Worm (Caenorhabditis elegans) whole organism, L2 larva: ENCODE results near the gene hrpa-2.

ENCODE experiments used
- C34F6.9 ChIP-seq: fragments of 150-350 bp; optimal IDR thresholded peaks from 2 replicates; lab custom pipeline; 2014; ENCODE audit warnings: missing biosample characterization, missing genetic modification characterization
- F13H6.1 ChIP-seq: sonication (generic microtip); optimal IDR thresholded peaks from 2 replicates; lab custom pipeline; 2016; ENCODE audit warnings: missing genetic modification characterization, missing compliant biosample characterization
- R02D3.7 ChIP-seq: fragments of 150-350 bp; optimal IDR thresholded peaks from 2 replicates; lab custom pipeline; 2014; ENCODE audit warnings: missing biosample characterization, missing genetic modification characterization
- Y55F3AM.14 ChIP-seq: fragments of 200-800 bp; sonication (Bioruptor generic); optimal IDR thresholded peaks from 2 replicates; lab custom pipeline; 2018; ENCODE audit warnings: mild to moderate bottlenecking, missing genetic modification characterization, missing compliant biosample characterization
- ZK546.5 ChIP-seq: sonication (generic microtip); optimal IDR thresholded peaks from 2 replicates; lab custom pipeline; 2017; ENCODE audit warnings: missing biosample characterization, missing genetic modification characterization
- ama-1 ChIP-seq: fragments of 150-350 bp; optimal IDR thresholded peaks from 2 replicates; lab custom pipeline; 2018; ENCODE audit warnings: inconsistent platforms
- ceh-16 ChIP-seq: fragments of 150-350 bp; optimal IDR thresholded peaks from 2 replicates; lab custom pipeline; 2014; ENCODE audit warnings: missing biosample characterization, missing genetic modification characterization
- ceh-82 ChIP-seq: fragments of 150-350 bp; optimal IDR thresholded peaks from 2 replicates; lab custom pipeline; 2014; ENCODE audit warnings: missing biosample characterization, missing genetic modification characterization
- crh-2 ChIP-seq: sonication (generic microtip); optimal IDR thresholded peaks from 2 replicates; lab custom pipeline; 2017; ENCODE audit warnings: missing biosample characterization, missing genetic modification characterization
- elt-3 ChIP-seq: sonication (generic microtip); optimal IDR thresholded peaks from 2 replicates; lab custom pipeline; 2017; ENCODE audit warnings: missing biosample characterization, missing genetic modification characterization
- fos-1 ChIP-seq: fragments of 150-350 bp; optimal IDR thresholded peaks from 2 replicates; lab custom pipeline; 2014; ENCODE audit warnings: missing biosample characterization, missing genetic modification characterization
- gmeb-1 ChIP-seq: fragments of 150-350 bp; optimal IDR thresholded peaks from 2 replicates; lab custom pipeline; 2014; ENCODE audit warnings: missing biosample characterization, missing genetic modification characterization
- lin-11 ChIP-seq: fragments of 150-350 bp; sonication (generic microtip); optimal IDR thresholded peaks from 2 replicates; lab custom pipeline; 2014; ENCODE audit warnings: missing biosample characterization, missing genetic modification characterization, inconsistent platforms, mixed read lengths
- lin-13 ChIP-seq: fragments of 150-350 bp; optimal IDR thresholded peaks from 2 replicates; lab custom pipeline; 2014; ENCODE audit warnings: missing biosample characterization, missing genetic modification reagents, missing genetic modification characterization
- lsy-2 ChIP-seq, 2 experiments: fragments of 150-350 bp in 1 of 2; sonication (generic microtip) in 1 of 2; optimal IDR thresholded peaks; 2 replicates each; lab custom pipeline; 2014 to 2017; ENCODE audit warnings: missing biosample characterization in 2 of 2, missing genetic modification characterization in 2 of 2
- mab-5 ChIP-seq: fragments of 150-350 bp; optimal IDR thresholded peaks from 2 replicates; lab custom pipeline; 2014; ENCODE audit warnings: missing biosample characterization, missing genetic modification characterization
- mdl-1 ChIP-seq, 2 experiments: fragments of 150-350 bp in 1 of 2; sonication (generic microtip) in 1 of 2; optimal IDR thresholded peaks; 2 replicates each; lab custom pipeline; 2017; ENCODE audit warnings: missing biosample characterization in 2 of 2, missing genetic modification characterization in 2 of 2
- nhr-10 ChIP-seq: sonication (generic microtip); optimal IDR thresholded peaks from 2 replicates; lab custom pipeline; 2017; ENCODE audit warnings: missing biosample characterization, missing genetic modification characterization
- nhr-11 ChIP-seq: fragments of 150-350 bp; optimal IDR thresholded peaks from 2 replicates; lab custom pipeline; 2014; ENCODE audit warnings: missing biosample characterization, missing genetic modification characterization
- nhr-12 ChIP-seq: fragments of 150-350 bp; optimal IDR thresholded peaks from 2 replicates; lab custom pipeline; 2014; ENCODE audit warnings: missing biosample characterization, missing genetic modification characterization
- nhr-129 ChIP-seq: fragments of 150-350 bp; optimal IDR thresholded peaks from 2 replicates; lab custom pipeline; 2014; ENCODE audit warnings: missing biosample characterization, missing genetic modification characterization
- nhr-21 ChIP-seq: fragments of 150-350 bp; optimal IDR thresholded peaks from 2 replicates; lab custom pipeline; 2014; ENCODE audit warnings: missing biosample characterization, missing genetic modification characterization
- nhr-237 ChIP-seq: fragments of 150-350 bp; optimal IDR thresholded peaks from 2 replicates; lab custom pipeline; 2014; ENCODE audit warnings: missing biosample characterization, missing genetic modification characterization
- nhr-6 ChIP-seq: fragments of 150-350 bp; optimal IDR thresholded peaks from 2 replicates; lab custom pipeline; 2014; ENCODE audit warnings: missing biosample characterization, missing genetic modification characterization
- nhr-77 ChIP-seq: fragments of 150-350 bp; optimal IDR thresholded peaks from 2 replicates; lab custom pipeline; 2014; ENCODE audit warnings: missing biosample characterization, missing genetic modification characterization
- peb-1 ChIP-seq: fragments of 150-350 bp; optimal IDR thresholded peaks from 2 replicates; lab custom pipeline; 2014; ENCODE audit warnings: missing biosample characterization, missing genetic modification characterization
- sem-4 ChIP-seq: fragments of 150-350 bp; optimal IDR thresholded peaks from 2 replicates; lab custom pipeline; 2014; ENCODE audit warnings: missing biosample characterization, missing genetic modification reagents, missing genetic modification characterization
- skn-1 ChIP-seq: sonication (generic microtip); optimal IDR thresholded peaks from 2 replicates; lab custom pipeline; 2017; ENCODE audit warnings: missing biosample characterization, missing genetic modification characterization
- sma-3 ChIP-seq: sonication (generic microtip); optimal IDR thresholded peaks from 2 replicates; lab custom pipeline; 2016; ENCODE audit warnings: missing genetic modification reagents, missing genetic modification characterization, missing compliant biosample characterization
- sma-9 ChIP-seq, 2 experiments: fragments of 150-350 bp in 1 of 2; sonication (generic microtip) in 1 of 2; optimal IDR thresholded peaks; 2 replicates each; lab custom pipeline; 2014 to 2016; ENCODE audit warnings: missing genetic modification characterization in 2 of 2, mild to moderate bottlenecking in 1 of 2, missing biosample characterization in 1 of 2, missing compliant biosample characterization in 1 of 2, missing genetic modification reagents in 1 of 2, moderate library complexity in 1 of 2
- snpc-4 ChIP-seq: fragments of 150-350 bp; optimal IDR thresholded peaks from 2 replicates; lab custom pipeline; 2014; ENCODE audit warnings: missing biosample characterization, missing genetic modification characterization
- unc-39 ChIP-seq: fragments of 150-350 bp; optimal IDR thresholded peaks from 2 replicates; lab custom pipeline; 2014; ENCODE audit warnings: missing biosample characterization, missing genetic modification characterization
- unc-55 ChIP-seq: fragments of 150-350 bp; sonication (generic microtip); optimal IDR thresholded peaks from 3 replicates; lab custom pipeline; 2014; ENCODE audit warnings: missing biosample characterization, missing genetic modification reagents, missing genetic modification characterization
- unc-62 ChIP-seq: fragments of 150-350 bp; optimal IDR thresholded peaks from 2 replicates; lab custom pipeline; 2014; ENCODE audit warnings: missing biosample characterization, missing genetic modification reagents, missing genetic modification characterization
- zag-1 ChIP-seq: fragments of 150-350 bp; optimal IDR thresholded peaks from 2 replicates; lab custom pipeline; 2014; ENCODE audit warnings: missing biosample characterization, missing genetic modification characterization
- ztf-11 ChIP-seq: sonication (generic microtip); optimal IDR thresholded peaks from 2 replicates; lab custom pipeline; 2017; ENCODE audit warnings: missing biosample characterization, missing genetic modification characterization
- ztf-4 ChIP-seq: fragments of 150-350 bp; optimal IDR thresholded peaks from 2 replicates; lab custom pipeline; 2014; ENCODE audit warnings: missing biosample characterization, missing genetic modification characterization

The hrpa-2 gene

ce11 chrX:5210927-5211655 is 5.1 kb upstream of the hrpa-2 start:
- TF ChIP-seq sma-9 (GFP tag; optimal IDR thresholded peaks at IDR 0.05; lab: Kevin White, UChicago) (peak; percentile 6), sma-9 (tag; optimal IDR thresholded peaks at IDR 0.05; lab: Kevin White, UChicago) (no peak), zag-1 (no peak), sem-4 (no peak), nhr-6 (tag; lab: Kevin White, UChicago) (no peak), Y55F3AM.14 (no peak), C34F6.9 (tag; lab: Kevin White, UChicago) (no peak)
- TF ChIP-seq, all 48 proteins: peak for 1

DNA sequence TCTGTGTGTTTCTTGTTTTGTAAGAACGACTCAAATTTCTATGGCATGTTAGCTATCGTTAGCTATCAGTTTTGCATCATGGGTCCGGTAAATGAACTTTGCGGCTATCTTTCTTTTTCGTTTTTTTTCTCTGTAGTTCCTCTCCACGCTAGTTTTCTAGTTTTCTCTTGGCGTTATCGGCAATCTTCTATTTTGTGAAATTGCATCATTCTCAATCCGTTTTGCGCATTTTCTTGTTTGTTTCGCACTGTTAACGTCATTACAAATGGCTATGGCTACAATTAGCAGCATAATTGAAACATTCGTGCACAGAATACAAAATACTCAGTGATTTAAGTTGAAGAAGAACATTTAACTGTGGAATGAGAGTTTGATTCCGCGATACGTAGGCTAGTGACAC is 3.1 kb upstream of the hrpa-2 start:
- TF ChIP-seq ama-1 (peak; percentile 17), nhr-129 (peak; percentile 98), ceh-82 (no peak), zag-1 (peak; percentile 19), elt-3 (tag; lab: Kevin White, UChicago) (no peak), sma-9 (GFP tag; optimal IDR thresholded peaks at IDR 0.05; lab: Kevin White, UChicago) (peak; percentile 1), sma-9 (tag; optimal IDR thresholded peaks at IDR 0.05; lab: Kevin White, UChicago) (no peak), sem-4 (peak; percentile 50), nhr-77 (tag; lab: Kevin White, UChicago) (no peak), lsy-2 (tag; optimal IDR thresholded peaks at IDR 0.05; lab: Kevin White, UChicago) (peak in 1 of 2 experiments; percentile 15), snpc-4 (tag; lab: Kevin White, UChicago) (no peak), C34F6.9 (tag; lab: Kevin White, UChicago) (no peak), nhr-11 (tag; lab: Kevin White, UChicago) (peak; percentile 11), lin-13 (GFP tag; lab: Kevin White, UChicago) (peak; percentile 20), mdl-1 (tag; optimal IDR thresholded peaks at IDR 0.05; lab: Kevin White, UChicago) (no peak), ZK546.5 (tag; lab: Kevin White, UChicago) (no peak)
- TF ChIP-seq, all 48 proteins: peak for 8

DNA sequence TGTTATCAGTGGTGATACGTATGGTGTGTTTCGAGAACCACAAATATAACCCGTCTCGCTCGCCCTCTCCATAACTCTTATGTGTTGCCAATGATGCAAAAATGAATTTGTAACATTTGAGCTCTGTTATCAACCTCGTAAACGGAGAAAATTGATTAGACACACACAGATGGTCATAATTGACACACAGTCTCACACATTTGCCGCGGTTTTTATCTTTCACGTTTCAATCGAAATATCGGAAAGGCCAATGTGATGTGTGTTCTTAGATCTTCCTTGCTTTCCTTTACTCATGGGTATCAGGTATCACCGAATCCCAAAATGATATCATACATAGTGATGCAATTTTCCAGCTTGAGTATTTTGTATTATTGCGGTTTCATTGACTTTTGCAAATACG is 2.6 kb upstream of the hrpa-2 start:
- TF ChIP-seq nhr-129, result peak; percentile 93
- TF ChIP-seq sma-9 (GFP tag; optimal IDR thresholded peaks at IDR 0.05; lab: Kevin White, UChicago), result peak; percentile 71
- no peak for TF ChIP-seq sma-9 (tag; optimal IDR thresholded peaks at IDR 0.05; lab: Kevin White, UChicago)
- TF ChIP-seq crh-2 (tag; lab: Kevin White, UChicago), result peak; percentile 72
- peak; percentile 1 for TF ChIP-seq sma-3
- TF ChIP-seq nhr-21 (tag; lab: Kevin White, UChicago), result peak; percentile 66
- TF ChIP-seq fos-1, result peak; percentile 94
- TF ChIP-seq ztf-11 (tag; lab: Kevin White, UChicago), result no peak
- TF ChIP-seq mdl-1 (tag; optimal IDR thresholded peaks at IDR 0.05; lab: Kevin White, UChicago), result no peak
- TF ChIP-seq C34F6.9 (tag; lab: Kevin White, UChicago), result no peak
- TF ChIP-seq zag-1, result no peak
- no peak for TF ChIP-seq nhr-10 (tag; lab: Kevin White, UChicago)
- TF ChIP-seq lsy-2 (tag; optimal IDR thresholded peaks at IDR 0.05; lab: Kevin White, UChicago), result peak in 1 of 2 experiments; percentile 9
- no peak for TF ChIP-seq peb-1
- TF ChIP-seq ceh-16, result no peak
- peak; percentile 53 for TF ChIP-seq gmeb-1 (tag; lab: Kevin White, UChicago)
- TF ChIP-seq R02D3.7, result no peak
- peak; percentile 59 for TF ChIP-seq F13H6.1 (tag; lab: Kevin White, UChicago)

ce11 chrX:5214790-5215189 is 1.4 kb upstream of the hrpa-2 start:
- no peak for TF ChIP-seq elt-3 (tag; lab: Kevin White, UChicago)
- TF ChIP-seq zag-1, result no peak
- TF ChIP-seq unc-62 (GFP tag; lab: Kevin White, UChicago), result no peak
- TF ChIP-seq sma-3, result no peak
- TF ChIP-seq Y55F3AM.14, result no peak
- TF ChIP-seq ztf-4 (tag; lab: Kevin White, UChicago), result no peak
- TF ChIP-seq crh-2 (tag; lab: Kevin White, UChicago), result no peak
- TF ChIP-seq nhr-129, result no peak
- no peak for TF ChIP-seq unc-39
- TF ChIP-seq sma-9 (GFP tag; optimal IDR thresholded peaks at IDR 0.05; lab: Kevin White, UChicago), result no peak
- no peak for TF ChIP-seq sma-9 (tag; optimal IDR thresholded peaks at IDR 0.05; lab: Kevin White, UChicago)
- TF ChIP-seq unc-55 (GFP tag; lab: Kevin White, UChicago), result no peak
- no peak for TF ChIP-seq ZK546.5 (tag; lab: Kevin White, UChicago)
- no peak for TF ChIP-seq lin-13 (GFP tag; lab: Kevin White, UChicago)
- TF ChIP-seq nhr-12 (tag; lab: Kevin White, UChicago), result no peak

DNA sequence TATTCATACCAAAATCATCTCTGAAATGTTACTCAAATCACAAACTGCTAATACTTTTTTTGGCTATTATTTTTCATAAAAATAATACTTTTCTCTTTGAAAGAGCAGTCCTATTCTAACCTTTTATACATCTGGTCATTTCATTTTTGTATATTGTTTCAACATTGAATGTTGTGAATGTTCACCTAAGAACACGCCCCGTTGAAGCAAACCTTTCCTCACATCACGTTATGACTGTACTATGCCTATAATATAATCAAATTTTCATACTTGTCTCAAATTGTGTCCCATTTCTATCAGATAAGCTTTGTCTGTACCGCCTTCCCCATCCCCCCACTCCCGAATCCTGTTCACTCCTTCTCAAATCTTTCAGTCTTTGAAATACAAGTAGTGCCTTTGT is 2.2 kb downstream of the hrpa-2 start:
- TF ChIP-seq nhr-237 (tag; lab: Kevin White, UChicago) (no peak), ztf-4 (tag; lab: Kevin White, UChicago) (no peak), unc-55 (GFP tag; lab: Kevin White, UChicago) (no peak), nhr-12 (tag; lab: Kevin White, UChicago) (no peak), nhr-129 (no peak), nhr-21 (tag; lab: Kevin White, UChicago) (no peak), sem-4 (no peak), skn-1 (tag; lab: Kevin White, UChicago) (no peak), lin-11 (tag; lab: Kevin White, UChicago) (no peak), unc-39 (no peak), peb-1 (no peak), nhr-10 (tag; lab: Kevin White, UChicago) (no peak), lin-13 (GFP tag; lab: Kevin White, UChicago) (no peak), R02D3.7 (no peak), mab-5 (tag; lab: Kevin White, UChicago) (no peak), nhr-77 (tag; lab: Kevin White, UChicago) (no peak)
